Fruit fly (Drosophila melanogaster) whole organism, embryonic: ENCODE data around the gene DAAM.

Experiments
- Atf-2 ChIP-seq: fragments of 200-800 bp; sonication (Bioruptor generic); optimal IDR thresholded peaks from 2 replicates; lab custom pipeline; 2016; ENCODE audit warnings: missing biosample characterization, missing genetic modification characterization
- CG10209 ChIP-seq: fragments of 200-800 bp; sonication (Bioruptor generic); optimal IDR thresholded peaks from 3 replicates; lab custom pipeline; 2017; ENCODE audit warnings: missing biosample characterization, mild to moderate bottlenecking, missing genetic modification characterization, missing genetic modification reagents
- CG10462 ChIP-seq: fragments of 200-800 bp; sonication (Bioruptor generic); optimal IDR thresholded peaks from 2 replicates; lab custom pipeline; 2016; ENCODE audit warnings: missing biosample characterization, missing genetic modification characterization
- CG11093 ChIP-seq: fragments of 200-800 bp; sonication (Bioruptor generic); IDR thresholded peaks from 3 replicates; pipeline ENCODE4 v1.3.6; 2022; ENCODE audit warnings: missing biosample characterization, missing genetic modification characterization
- CG12071 ChIP-seq: fragments of 200-800 bp; sonication (Bioruptor generic); optimal IDR thresholded peaks from 3 replicates; lab custom pipeline; 2018; ENCODE audit warnings: missing biosample characterization, mild to moderate bottlenecking, missing genetic modification characterization
- CG12219 ChIP-seq: fragments of 200-800 bp; sonication (Bioruptor generic); optimal IDR thresholded peaks from 3 replicates; lab custom pipeline; 2018; ENCODE audit warnings: missing biosample characterization, mild to moderate bottlenecking, missing genetic modification characterization
- CG13287 ChIP-seq: fragments of 200-800 bp; sonication (Bioruptor generic); IDR thresholded peaks from 2 replicates; pipeline ENCODE4 v1.3.6; 2022; ENCODE audit warnings: missing biosample characterization, missing genetic modification characterization; ENCODE audit not compliant: partially characterized antibody
- CG13624 ChIP-seq: fragments of 200-800 bp; sonication (Bioruptor generic); optimal IDR thresholded peaks from 2 replicates; lab custom pipeline; 2016; ENCODE audit warnings: missing biosample characterization, missing genetic modification characterization
- CG14014 ChIP-seq: fragments of 200-800 bp; sonication (Bioruptor generic); IDR thresholded peaks from 2 replicates; pipeline ENCODE4 v1.3.6; 2022; ENCODE audit warnings: missing biosample characterization, missing genetic modification characterization
- CG17328 ChIP-seq: fragments of 200-800 bp; sonication (Bioruptor generic); IDR thresholded peaks from 2 replicates; pipeline ENCODE4 v1.3.6; 2022; ENCODE audit warnings: missing biosample characterization, missing genetic modification characterization
- CG1832 ChIP-seq: fragments of 200-800 bp; sonication (Bioruptor generic); optimal IDR thresholded peaks from 2 replicates; lab custom pipeline; 2017; ENCODE audit warnings: missing biosample characterization, mild to moderate bottlenecking, missing genetic modification characterization, inconsistent platforms
- CG18619 ChIP-seq: fragments of 200-800 bp; sonication (Bioruptor generic); optimal IDR thresholded peaks from 3 replicates; lab custom pipeline; 2017; ENCODE audit warnings: missing biosample characterization, mild to moderate bottlenecking, missing genetic modification characterization
- CG2120 ChIP-seq: fragments of 200-800 bp; sonication (Bioruptor generic); optimal IDR thresholded peaks from 3 replicates; lab custom pipeline; 2016; ENCODE audit warnings: missing biosample characterization, missing genetic modification characterization
- CG2889 ChIP-seq: fragments of 200-800 bp; sonication (Bioruptor generic); IDR thresholded peaks from 3 replicates; pipeline ENCODE4 v1.3.6; 2022; ENCODE audit warnings: missing biosample characterization, missing genetic modification characterization
- CG30431 ChIP-seq: fragments of 200-800 bp; sonication (Bioruptor generic); optimal IDR thresholded peaks from 2 replicates; lab custom pipeline; 2017; ENCODE audit warnings: missing biosample characterization, missing genetic modification characterization
- CG31388 ChIP-seq: fragments of 200-800 bp; sonication (Bioruptor generic); optimal IDR thresholded peaks from 2 replicates; lab custom pipeline; 2016; ENCODE audit warnings: missing biosample characterization, missing genetic modification characterization
- CG34376 ChIP-seq: fragments of 200-800 bp; sonication (Bioruptor generic); optimal IDR thresholded peaks from 2 replicates; lab custom pipeline; 2018; ENCODE audit warnings: missing biosample characterization, mild to moderate bottlenecking, missing genetic modification characterization
- CG3995 ChIP-seq: fragments of 200-800 bp; sonication (Bioruptor generic); optimal IDR thresholded peaks from 3 replicates; lab custom pipeline; 2016; ENCODE audit warnings: missing biosample characterization, missing genetic modification characterization
- CG4617 ChIP-seq: fragments of 200-800 bp; sonication (Bioruptor generic); optimal IDR thresholded peaks from 3 replicates; lab custom pipeline; 2016; ENCODE audit warnings: missing biosample characterization, missing genetic modification characterization, borderline replicate concordance
- CG5180 ChIP-seq: fragments of 200-800 bp; sonication (Bioruptor generic); optimal IDR thresholded peaks from 3 replicates; lab custom pipeline; 2017; ENCODE audit warnings: missing biosample characterization, missing genetic modification characterization, mild to moderate bottlenecking, moderate library complexity, missing genetic modification reagents
- CG8478 ChIP-seq: fragments of >200 bp; optimal IDR thresholded peaks from 2 replicates; lab custom pipeline; 2018
- CG9215 ChIP-seq: fragments of 200-800 bp; sonication (Bioruptor generic); IDR thresholded peaks from 2 replicates; pipeline ENCODE4 v1.3.6; 2022; ENCODE audit warnings: missing biosample characterization, missing genetic modification characterization
- CG9727 ChIP-seq: fragments of 200-800 bp; sonication (Bioruptor generic); optimal IDR thresholded peaks from 3 replicates; lab custom pipeline; 2017; ENCODE audit warnings: missing biosample characterization, mild to moderate bottlenecking, missing genetic modification characterization
- D19B ChIP-seq: fragments of 200-800 bp; sonication (Bioruptor generic); optimal IDR thresholded peaks from 2 replicates; lab custom pipeline; 2017; ENCODE audit warnings: missing biosample characterization, mild to moderate bottlenecking, missing genetic modification characterization
- Doc2 ChIP-seq: fragments of 200-800 bp; sonication (Bioruptor generic); IDR thresholded peaks from 2 replicates; pipeline ENCODE4 v1.3.6; 2022; ENCODE audit warnings: missing biosample characterization, missing genetic modification characterization
- Fer2 ChIP-seq: fragments of 200-800 bp; sonication (Bioruptor generic); optimal IDR thresholded peaks from 2 replicates; lab custom pipeline; 2018; ENCODE audit warnings: missing biosample characterization, mild to moderate bottlenecking, missing genetic modification characterization, moderate library complexity
- HLH3B ChIP-seq: fragments of 200-800 bp; sonication (Bioruptor generic); IDR thresholded peaks from 2 replicates; pipeline ENCODE4 v1.3.6; 2022; ENCODE audit warnings: missing biosample characterization, missing genetic modification characterization
- Kr ChIP-seq: fragments of 200-800 bp; sonication (Bioruptor generic); optimal IDR thresholded peaks from 2 replicates; lab custom pipeline; 2017; ENCODE audit warnings: missing biosample characterization, mild to moderate bottlenecking, missing genetic modification characterization
- Lim3 ChIP-seq: fragments of 200-800 bp; sonication (Bioruptor generic); IDR thresholded peaks from 2 replicates; pipeline ENCODE4 v1.3.6; 2022; ENCODE audit warnings: missing biosample characterization, missing genetic modification characterization
- Mes4 ChIP-seq: fragments of 200-800 bp; sonication (Bioruptor generic); optimal IDR thresholded peaks from 2 replicates; lab custom pipeline; 2016; ENCODE audit warnings: missing biosample characterization, missing genetic modification characterization
- NC2β ChIP-seq: fragments of 200-800 bp; sonication (Bioruptor generic); optimal IDR thresholded peaks from 2 replicates; lab custom pipeline; 2016; ENCODE audit warnings: missing biosample characterization, missing genetic modification characterization
- Ravus ChIP-seq: fragments of 200-800 bp; sonication (Bioruptor generic); IDR thresholded peaks from 2 replicates; pipeline ENCODE4 v1.3.6; 2022; ENCODE audit warnings: missing biosample characterization, missing genetic modification characterization
- Rx ChIP-seq: fragments of 200-800 bp; sonication (Bioruptor generic); IDR thresholded peaks from 2 replicates; pipeline ENCODE4 v1.3.6; 2022; ENCODE audit warnings: missing biosample characterization, missing genetic modification characterization
- Xrp1 ChIP-seq: fragments of 200-800 bp; sonication (Bioruptor generic); IDR thresholded peaks from 2 replicates; pipeline ENCODE4 v1.3.6; 2022; ENCODE audit warnings: missing biosample characterization, missing genetic modification characterization
- al ChIP-seq: fragments of 200-800 bp; sonication (Bioruptor generic); IDR thresholded peaks from 2 replicates; pipeline ENCODE4 v1.3.6; 2022; ENCODE audit warnings: missing biosample characterization, missing genetic modification characterization
- amos ChIP-seq: fragments of 200-800 bp; sonication (Bioruptor generic); IDR thresholded peaks from 2 replicates; pipeline ENCODE4 v1.3.6; 2022; ENCODE audit warnings: missing biosample characterization, missing genetic modification characterization; ENCODE audit not compliant: partially characterized antibody
- ase ChIP-seq: fragments of 200-800 bp; sonication (Bioruptor generic); IDR thresholded peaks from 3 replicates; pipeline ENCODE4 v1.3.6; 2022; ENCODE audit warnings: missing biosample characterization, missing genetic modification characterization
- ash1 ChIP-seq: fragments of 200-800 bp; sonication (Bioruptor generic); optimal IDR thresholded peaks from 2 replicates; lab custom pipeline; 2018; ENCODE audit warnings: missing biosample characterization, mild to moderate bottlenecking, missing genetic modification characterization
- dan ChIP-seq: fragments of 200-800 bp; sonication (Bioruptor generic); IDR thresholded peaks from 2 replicates; pipeline ENCODE4 v1.3.6; 2022; ENCODE audit warnings: missing biosample characterization, missing genetic modification characterization
- dati ChIP-seq: fragments of 200-800 bp; sonication (Bioruptor generic); IDR thresholded peaks from 2 replicates; pipeline ENCODE4 v1.3.6; 2022; ENCODE audit warnings: missing biosample characterization, missing genetic modification characterization
- dmrt11E ChIP-seq: fragments of 200-800 bp; sonication (Bioruptor generic); optimal IDR thresholded peaks from 3 replicates; lab custom pipeline; 2018; ENCODE audit warnings: missing biosample characterization, mild to moderate bottlenecking, missing genetic modification characterization, moderate library complexity
- dysf ChIP-seq: fragments of 200-800 bp; sonication (Bioruptor generic); IDR thresholded peaks from 3 replicates; pipeline ENCODE4 v1.3.6; 2022; ENCODE audit warnings: missing biosample characterization, missing genetic modification characterization
- exex ChIP-seq: fragments of 200-800 bp; sonication (Bioruptor generic); optimal IDR thresholded peaks from 4 replicates; lab custom pipeline; 2018; ENCODE audit warnings: missing biosample characterization, mild to moderate bottlenecking, missing genetic modification characterization, moderate library complexity
- gsb-n ChIP-seq: fragments of 200-800 bp; sonication (Bioruptor generic); optimal IDR thresholded peaks from 3 replicates; lab custom pipeline; 2018; ENCODE audit warnings: missing biosample characterization, mild to moderate bottlenecking, missing genetic modification characterization
- ind ChIP-seq: fragments of 200-800 bp; sonication (Bioruptor generic); optimal IDR thresholded peaks from 3 replicates; lab custom pipeline; 2016; ENCODE audit warnings: missing biosample characterization, missing genetic modification characterization
- lilli ChIP-seq: fragments of 200-800 bp; sonication (Bioruptor generic); optimal IDR thresholded peaks from 3 replicates; lab custom pipeline; 2016; ENCODE audit warnings: missing biosample characterization, missing genetic modification characterization
- mld ChIP-seq: fragments of 200-800 bp; sonication (Bioruptor generic); IDR thresholded peaks from 3 replicates; pipeline ENCODE4 v1.3.6; 2022; ENCODE audit warnings: missing biosample characterization, missing genetic modification characterization; ENCODE audit not compliant: partially characterized antibody
- otp ChIP-seq: fragments of 200-800 bp; sonication (Bioruptor generic); IDR thresholded peaks from 3 replicates; pipeline ENCODE4, ENCODE4 v1.3.6; 2022; ENCODE audit warnings: missing biosample characterization, missing genetic modification characterization
- rib ChIP-seq: fragments of 200-800 bp; sonication (Bioruptor generic); IDR thresholded peaks from 2 replicates; pipeline ENCODE4 v1.3.6; 2022; ENCODE audit warnings: missing biosample characterization, missing genetic modification characterization
- so ChIP-seq: fragments of 200-800 bp; sonication (Bioruptor generic); IDR thresholded peaks from 3 replicates; pipeline ENCODE4 v1.3.6; 2022; ENCODE audit warnings: missing biosample characterization, missing genetic modification characterization
- twi ChIP-seq: fragments of 200-800 bp; optimal IDR thresholded peaks from 2 replicates; lab custom pipeline; 2019; ENCODE audit warnings: missing biosample characterization, mild to moderate bottlenecking, missing genetic modification characterization, moderate library complexity

The DAAM gene

dm6 chrX:1370104-1370802, 48.1 kb upstream of the DAAM start, which contains the start of gene ssx (continued):
- TF ChIP-seq CG13287 (GFP tag; lab: Robert Waterston, UW) (peak; percentile 88), CG13624 (GFP tag; lab: Kevin White, UChicago) (peak; percentile 23), CG3995 (GFP tag; lab: Kevin White, UChicago) (no peak), CG30431 (GFP tag; lab: Kevin White, UChicago) (no peak), CG10462 (no peak), Xrp1 (peak; percentile 59), CG5180 (no peak), otp (GFP tag; lab: Robert Waterston, UW) (peak; percentile 50; the same call in 1 of the 3 replicates), exex (tag; lab: Kevin White, UChicago) (peak; percentile 23), CG9215 (GFP tag; lab: Robert Waterston, UW) (no peak), dati (no peak), dmrt11E (tag; lab: Kevin White, UChicago) (no peak), ash1 (GFP tag; lab: Kevin White, UChicago) (no peak), CG2120 (GFP tag; lab: Kevin White, UChicago) (peak; percentile 74), Atf-2 (GFP tag; lab: Kevin White, UChicago) (peak; percentile 27), CG12071 (GFP tag; lab: Kevin White, UChicago) (no peak), Rx (GFP tag; lab: Robert Waterston, UW) (peak; percentile 44; the same call in 1 of the 2 replicates), ind (GFP tag; lab: Kevin White, UChicago) (peak; percentile 18), CG34376 (GFP tag; lab: Kevin White, UChicago) (no peak), Mes4 (GFP tag; lab: Kevin White, UChicago) (peak; percentile 53), twi (tag; lab: Kevin White, UChicago) (no peak), NC2β (peak; percentile 6), dysf (peak; percentile 60; the same call in 1 of the 3 replicates), Fer2 (tag; lab: Kevin White, UChicago) (no peak), so (GFP tag; lab: Robert Waterston, UW) (no peak), CG18619 (no peak), gsb-n (no peak), mld (peak; percentile 82), D19B (GFP tag; lab: Kevin White, UChicago) (no peak), CG1832 (GFP tag; lab: Kevin White, UChicago) (no peak), Ravus (GFP tag; lab: Robert Waterston, UW) (no peak), CG14014 (0 out of 2 replicates have a peak, but pooled peaks have one; percentile 50), CG17328 (GFP tag; lab: Robert Waterston, UW) (peak; percentile 36; the same call in 1 of the 2 replicates), CG10209 (no peak), CG8478 (lab: Kevin White, UChicago) (peak; percentile 63), lilli (GFP tag; lab: Kevin White, UChicago) (peak; percentile 62), ase (no peak; the same call in 2 of the 3 replicates), amos (GFP tag; lab: Robert Waterston, UW) (peak; percentile 81), CG12219 (GFP tag; lab: Kevin White, UChicago) (no peak), HLH3B (GFP tag; lab: Robert Waterston, UW) (peak; percentile 34; the same call in 1 of the 2 replicates), Kr (no peak), CG9727 (GFP tag; lab: Kevin White, UChicago) (peak; percentile 33), CG2889 (GFP tag; lab: Robert Waterston, UW) (no peak), Doc2 (GFP tag; lab: Robert Waterston, UW) (no peak), CG11093 (no peak), CG31388 (GFP tag; lab: Kevin White, UChicago) (no peak), CG4617 (peak; percentile 26), rib (GFP tag; lab: Robert Waterston, UW) (no peak), dan (GFP tag; lab: Robert Waterston, UW) (no peak), Lim3 (no peak), al (GFP tag; lab: Robert Waterston, UW) (0 out of 2 replicates have a peak, but pooled peaks have one; percentile 4)
